Fruit fly (Drosophila melanogaster) whole organism, embryonic: Measurements from ENCODE around the gene CheA75a.
A peak's percentile ranks its signal among the peaks of the same experiment; 100 is the strongest.

Experiments
- Abd-B ChIP-seq: fragments of 200-800 bp; sonication (Bioruptor generic); optimal IDR thresholded peaks from 2 replicates; lab custom pipeline; 2018; ENCODE audit warnings: missing biosample characterization, mild to moderate bottlenecking, missing genetic modification characterization, moderate library complexity
- Bdp1 ChIP-seq: fragments of 200-800 bp; sonication (Bioruptor generic); optimal IDR thresholded peaks from 3 replicates; lab custom pipeline; 2016; ENCODE audit warnings: missing biosample characterization, missing genetic modification characterization
- CG11085 ChIP-seq: fragments of 200-800 bp; sonication (Bioruptor generic); IDR thresholded peaks from 2 replicates; pipeline ENCODE4 v1.3.6; 2022; ENCODE audit warnings: missing biosample characterization, missing genetic modification characterization
- CG11093 ChIP-seq: fragments of 200-800 bp; sonication (Bioruptor generic); IDR thresholded peaks from 3 replicates; pipeline ENCODE4 v1.3.6; 2022; ENCODE audit warnings: missing biosample characterization, missing genetic modification characterization
- CG11398 ChIP-seq: fragments of 200-800 bp; sonication (Bioruptor generic); optimal IDR thresholded peaks from 2 replicates; lab custom pipeline; 2016; ENCODE audit warnings: missing biosample characterization, missing genetic modification characterization
- CG12744 ChIP-seq: fragments of 200-800 bp; sonication (Bioruptor generic); optimal IDR thresholded peaks from 2 replicates; lab custom pipeline; 2016; ENCODE audit warnings: missing biosample characterization, missing genetic modification characterization
- CG13123 ChIP-seq: fragments of 200-800 bp; sonication (Bioruptor generic); optimal IDR thresholded peaks from 2 replicates; lab custom pipeline; 2016; ENCODE audit warnings: missing biosample characterization, missing genetic modification characterization
- CG13775 ChIP-seq: fragments of 200-800 bp; sonication (Bioruptor generic); optimal IDR thresholded peaks from 3 replicates; lab custom pipeline; 2017; ENCODE audit warnings: missing biosample characterization, mild to moderate bottlenecking, missing genetic modification characterization
- CG1529 ChIP-seq: fragments of 200-800 bp; sonication (Bioruptor generic); optimal IDR thresholded peaks from 3 replicates; lab custom pipeline; 2018; ENCODE audit warnings: missing biosample characterization, missing genetic modification characterization
- CG17328 ChIP-seq: fragments of 200-800 bp; sonication (Bioruptor generic); IDR thresholded peaks from 2 replicates; pipeline ENCODE4 v1.3.6; 2022; ENCODE audit warnings: missing biosample characterization, missing genetic modification characterization
- CG18262 ChIP-seq: fragments of 200-800 bp; optimal IDR thresholded peaks from 3 replicates; lab custom pipeline; 2019; ENCODE audit warnings: missing biosample characterization, mild to moderate bottlenecking, missing genetic modification characterization, moderate library complexity
- CG18599 ChIP-seq: fragments of 200-800 bp; sonication (Bioruptor generic); optimal IDR thresholded peaks from 3 replicates; lab custom pipeline; 2017; ENCODE audit warnings: missing biosample characterization, missing genetic modification characterization, mild to moderate bottlenecking, moderate library complexity, missing genetic modification reagents
- CG33557 ChIP-seq: fragments of 200-800 bp; sonication (Bioruptor generic); optimal IDR thresholded peaks from 2 replicates; lab custom pipeline; 2019; ENCODE audit warnings: missing biosample characterization, mild to moderate bottlenecking, missing genetic modification characterization, moderate library complexity
- CG7839 ChIP-seq: fragments of 200-800 bp; sonication (Bioruptor generic); optimal IDR thresholded peaks from 3 replicates; lab custom pipeline; 2018; ENCODE audit warnings: missing biosample characterization, mild to moderate bottlenecking, missing genetic modification characterization, moderate library complexity
- CG8944 ChIP-seq: fragments of 200-800 bp; sonication (Bioruptor generic); optimal IDR thresholded peaks from 3 replicates; lab custom pipeline; 2016; ENCODE audit warnings: missing biosample characterization, missing genetic modification characterization
- CG9215 ChIP-seq: fragments of 200-800 bp; sonication (Bioruptor generic); IDR thresholded peaks from 2 replicates; pipeline ENCODE4 v1.3.6; 2022; ENCODE audit warnings: missing biosample characterization, missing genetic modification characterization
- CG9727 ChIP-seq: fragments of 200-800 bp; sonication (Bioruptor generic); optimal IDR thresholded peaks from 3 replicates; lab custom pipeline; 2017; ENCODE audit warnings: missing biosample characterization, mild to moderate bottlenecking, missing genetic modification characterization
- D ChIP-seq, 2 experiments: fragments of 200-800 bp in 1 of 2; fragments of >200 bp in 1 of 2; sonication (Bioruptor generic) in 1 of 2; optimal IDR thresholded peaks; 2 replicates in 1 of 2; 3 replicates in 1 of 2; lab custom pipeline; 2017; ENCODE audit warnings: mild to moderate bottlenecking in 1 of 2, missing biosample characterization in 1 of 2, missing genetic modification characterization in 1 of 2, missing genetic modification reagents in 1 of 2
- Deaf1 ChIP-seq: fragments of 200-800 bp; optimal IDR thresholded peaks from 3 replicates; lab custom pipeline; 2019; ENCODE audit warnings: missing biosample characterization, mild to moderate bottlenecking, missing genetic modification characterization, moderate library complexity
- Dref ChIP-seq: fragments of 200-800 bp; sonication (Bioruptor generic); IDR thresholded peaks from 2 replicates; pipeline ENCODE4 v1.3.6; 2022; ENCODE audit warnings: missing biosample characterization, missing genetic modification characterization
- H15 ChIP-seq: fragments of 200-800 bp; sonication (Bioruptor generic); IDR thresholded peaks from 3 replicates; pipeline ENCODE4 v1.3.6; 2022; ENCODE audit warnings: missing biosample characterization, missing genetic modification characterization
- Hr39 ChIP-seq: fragments of >200 bp; optimal IDR thresholded peaks from 2 replicates; lab custom pipeline; 2017
- Hsf ChIP-seq: fragments of 200-800 bp; sonication (Bioruptor generic); optimal IDR thresholded peaks from 3 replicates; lab custom pipeline; 2016; ENCODE audit warnings: missing biosample characterization, missing genetic modification characterization
- Lhr ChIP-seq: fragments of 200-800 bp; sonication (Bioruptor generic); optimal IDR thresholded peaks from 3 replicates; lab custom pipeline; 2017; ENCODE audit warnings: mild to moderate bottlenecking, missing biosample characterization, missing genetic modification reagents, missing genetic modification characterization
- Meics ChIP-seq: fragments of 200-800 bp; sonication (Bioruptor generic); optimal IDR thresholded peaks from 2 replicates; lab custom pipeline; 2017; ENCODE audit warnings: missing biosample characterization, mild to moderate bottlenecking, missing genetic modification characterization
- Neu2 ChIP-seq: fragments of 200-800 bp; sonication (Bioruptor generic); optimal IDR thresholded peaks from 3 replicates; lab custom pipeline; 2016; ENCODE audit warnings: missing biosample characterization, missing genetic modification characterization, borderline replicate concordance
- NfI ChIP-seq: fragments of 200-800 bp; sonication (Bioruptor generic); optimal IDR thresholded peaks from 3 replicates; lab custom pipeline; 2018; ENCODE audit warnings: missing biosample characterization, mild to moderate bottlenecking, missing genetic modification characterization, moderate library complexity
- Ssrp ChIP-seq: fragments of 200-800 bp; sonication (Bioruptor generic); optimal IDR thresholded peaks from 2 replicates; lab custom pipeline; 2018; ENCODE audit warnings: missing biosample characterization, mild to moderate bottlenecking, missing genetic modification characterization, moderate library complexity
- TFAM ChIP-seq: fragments of 200-800 bp; sonication (Bioruptor generic); optimal IDR thresholded peaks from 2 replicates; lab custom pipeline; 2017; ENCODE audit warnings: missing biosample characterization, missing genetic modification characterization, inconsistent platforms
- az2 ChIP-seq: fragments of 200-800 bp; sonication (Bioruptor generic); optimal IDR thresholded peaks from 3 replicates; lab custom pipeline; 2016; ENCODE audit warnings: missing biosample characterization, missing genetic modification characterization
- bcd ChIP-seq: fragments of 200-800 bp; sonication (Bioruptor generic); optimal IDR thresholded peaks from 2 replicates; lab custom pipeline; 2017; ENCODE audit warnings: missing biosample characterization, mild to moderate bottlenecking, missing genetic modification characterization
- bsh ChIP-seq, 2 experiments: fragments of 200-800 bp; sonication (Bioruptor generic); optimal IDR thresholded peaks; 2 replicates each; lab custom pipeline; 2017 to 2018; ENCODE audit warnings: mild to moderate bottlenecking in 2 of 2, missing biosample characterization in 2 of 2, missing genetic modification characterization in 2 of 2, moderate library complexity in 1 of 2
- ci ChIP-seq: fragments of 200-800 bp; sonication (Bioruptor generic); IDR thresholded peaks from 3 replicates; pipeline ENCODE4 v1.3.6; 2022; ENCODE audit warnings: missing biosample characterization, missing genetic modification characterization
- dysf ChIP-seq: fragments of 200-800 bp; sonication (Bioruptor generic); IDR thresholded peaks from 3 replicates; pipeline ENCODE4 v1.3.6; 2022; ENCODE audit warnings: missing biosample characterization, missing genetic modification characterization
- esg ChIP-seq: fragments of 200-800 bp; sonication (Bioruptor generic); conservative IDR thresholded peaks from 2 replicates; pipeline ENCODE4 v1.3.6; 2022; ENCODE audit warnings: missing biosample characterization, missing genetic modification characterization
- gcm ChIP-seq: fragments of 200-800 bp; sonication (Bioruptor generic); optimal IDR thresholded peaks from 2 replicates; lab custom pipeline; 2019; ENCODE audit warnings: missing biosample characterization, mild to moderate bottlenecking, missing genetic modification characterization, moderate library complexity
- kah ChIP-seq: fragments of 200-800 bp; sonication (Bioruptor generic); optimal IDR thresholded peaks from 2 replicates; lab custom pipeline; 2018; ENCODE audit warnings: missing biosample characterization, mild to moderate bottlenecking, missing genetic modification characterization
- maf-S ChIP-seq: fragments of 200-800 bp; sonication (Bioruptor generic); optimal IDR thresholded peaks from 2 replicates; lab custom pipeline; 2016; ENCODE audit warnings: missing biosample characterization, missing genetic modification characterization
- nmo ChIP-seq: fragments of 200-800 bp; sonication (Bioruptor generic); optimal IDR thresholded peaks from 2 replicates; lab custom pipeline; 2018; ENCODE audit warnings: missing biosample characterization, mild to moderate bottlenecking, missing genetic modification characterization, moderate library complexity
- org-1 ChIP-seq: fragments of 200-800 bp; sonication (Bioruptor generic); optimal IDR thresholded peaks from 2 replicates; lab custom pipeline; 2017; ENCODE audit warnings: missing biosample characterization, missing genetic modification characterization
- otp ChIP-seq: fragments of 200-800 bp; sonication (Bioruptor generic); IDR thresholded peaks from 3 replicates; pipeline ENCODE4, ENCODE4 v1.3.6; 2022; ENCODE audit warnings: missing biosample characterization, missing genetic modification characterization
- peb ChIP-seq: fragments of 200-800 bp; sonication (Bioruptor generic); IDR thresholded peaks from 2 replicates; pipeline ENCODE4 v1.3.6; 2022; ENCODE audit warnings: missing biosample characterization, missing genetic modification characterization
- phol ChIP-seq: fragments of 200-800 bp; sonication (Bioruptor generic); optimal IDR thresholded peaks from 3 replicates; lab custom pipeline; 2018; ENCODE audit warnings: missing biosample characterization, mild to moderate bottlenecking, missing genetic modification characterization, moderate library complexity
- rib ChIP-seq: fragments of 200-800 bp; sonication (Bioruptor generic); IDR thresholded peaks from 2 replicates; pipeline ENCODE4 v1.3.6; 2022; ENCODE audit warnings: missing biosample characterization, missing genetic modification characterization
- sc ChIP-seq, 3 experiments: fragments of >200 bp in 2 of 3; fragments of 200-800 bp in 1 of 3; sonication (Bioruptor generic) in 1 of 3; optimal IDR thresholded peaks; 2 replicates in 2 of 3; 3 replicates in 1 of 3; lab custom pipeline; 2017; ENCODE audit warnings: mild to moderate bottlenecking in 1 of 3, missing biosample characterization in 1 of 3, missing genetic modification characterization in 1 of 3, missing genetic modification reagents in 1 of 3
- tap ChIP-seq: fragments of 200-800 bp; optimal IDR thresholded peaks from 3 replicates; lab custom pipeline; 2019; ENCODE audit warnings: missing biosample characterization, mild to moderate bottlenecking, missing genetic modification characterization, moderate library complexity
- trh ChIP-seq: fragments of 200-800 bp; sonication (Bioruptor generic); optimal IDR thresholded peaks from 2 replicates; lab custom pipeline; 2016; ENCODE audit warnings: missing biosample characterization, missing genetic modification characterization
- ttk ChIP-seq: fragments of 200-800 bp; sonication (Bioruptor generic); IDR thresholded peaks from 2 replicates; pipeline ENCODE4 v2.1.2; 2022; ENCODE audit warnings: missing biosample characterization, missing genetic modification characterization
- zfh1 ChIP-seq: fragments of 200-800 bp; sonication (Bioruptor generic); IDR thresholded peaks from 3 replicates; pipeline ENCODE4 v1.3.6; 2022; ENCODE audit warnings: missing biosample characterization, missing genetic modification characterization

The CheA75a gene

DNA sequence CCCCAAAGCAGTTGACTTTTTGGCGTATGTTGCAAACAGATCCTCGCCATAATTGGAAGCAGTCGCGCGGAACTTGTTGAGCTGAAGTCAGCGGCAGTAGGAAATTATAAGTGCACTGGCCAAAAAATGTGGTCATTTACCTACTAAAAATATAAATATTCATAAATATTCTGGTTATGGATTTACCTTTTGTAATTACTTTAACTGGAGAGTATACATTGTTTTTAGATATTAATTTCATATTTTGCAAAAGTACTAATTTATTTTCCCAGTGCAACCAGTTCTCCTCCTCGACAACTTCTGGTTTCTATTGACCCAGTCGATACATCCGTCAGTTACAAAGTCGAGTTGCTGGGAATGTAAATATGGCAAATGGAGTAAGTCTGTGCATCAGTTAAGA lies 28.5 kb upstream of the CheA75a start (continued):
- 0 out of 2 replicates have a peak, but pooled peaks have one; percentile 7 for TF ChIP-seq peb (GFP tag; lab: Robert Waterston, UW)
- no peak for TF ChIP-seq CG11085 (GFP tag; lab: Robert Waterston, UW)
- peak; percentile 55 for TF ChIP-seq nmo (GFP tag; lab: Kevin White, UChicago)
- TF ChIP-seq CG9727 (GFP tag; lab: Kevin White, UChicago): peak; percentile 65
- no peak for TF ChIP-seq TFAM
- peak; percentile 25 for TF ChIP-seq bcd (GFP tag; lab: Kevin White, UChicago)
- TF ChIP-seq H15 (GFP tag; lab: Robert Waterston, UW): no peak
- TF ChIP-seq ci (GFP tag; lab: Robert Waterston, UW): 0 out of 3 replicates have a peak, but pooled peaks have one; percentile 29
- TF ChIP-seq maf-S (GFP tag; lab: Kevin White, UChicago): no peak
- peak; percentile 37 for TF ChIP-seq Abd-B (GFP tag; lab: Kevin White, UChicago)
- TF ChIP-seq Lhr (GFP tag; lab: Kevin White, UChicago): peak; percentile 9
- peak; percentile 46; the same call in 1 of the 2 replicates for TF ChIP-seq CG17328 (GFP tag; lab: Robert Waterston, UW)
- no peak for TF ChIP-seq Hsf (GFP tag; lab: Kevin White, UChicago)
- no peak for TF ChIP-seq Hr39 (lab: Kevin White, UChicago)
- TF ChIP-seq trh (GFP tag; lab: Kevin White, UChicago): no peak
- TF ChIP-seq tap (tag; lab: Kevin White, UChicago): no peak
- peak; percentile 22; the same call in 1 of the 2 replicates for TF ChIP-seq esg (GFP tag; lab: Robert Waterston, UW)
- peak; percentile 37 for TF ChIP-seq az2
- TF ChIP-seq Bdp1 (GFP tag; lab: Kevin White, UChicago): no peak
- TF ChIP-seq dysf: no peak
- TF ChIP-seq CG18599: no peak
- TF ChIP-seq CG33557 (GFP tag; lab: Kevin White, UChicago): no peak
- TF ChIP-seq org-1: no peak
- no peak for TF ChIP-seq otp (GFP tag; lab: Robert Waterston, UW)
- no peak for TF ChIP-seq CG12744
- TF ChIP-seq CG8944 (GFP tag; lab: Kevin White, UChicago): no peak
- no peak for TF ChIP-seq Neu2 (GFP tag; lab: Kevin White, UChicago)
- no peak for TF ChIP-seq gcm (GFP tag; lab: Kevin White, UChicago)
- no peak for TF ChIP-seq D (optimal IDR thresholded peaks at IDR 0.05; lab: Kevin White, UChicago)
- peak; percentile 26 for TF ChIP-seq D (GFP tag; optimal IDR thresholded peaks at IDR 0.05; lab: Kevin White, UChicago)
- no peak for TF ChIP-seq CG11093 (GFP tag; lab: Robert Waterston, UW)
- no peak for TF ChIP-seq CG1529
- peak; percentile 68 for TF ChIP-seq CG18262 (tag; lab: Kevin White, UChicago)
- no peak for TF ChIP-seq CG9215 (GFP tag; lab: Robert Waterston, UW)

DNA sequence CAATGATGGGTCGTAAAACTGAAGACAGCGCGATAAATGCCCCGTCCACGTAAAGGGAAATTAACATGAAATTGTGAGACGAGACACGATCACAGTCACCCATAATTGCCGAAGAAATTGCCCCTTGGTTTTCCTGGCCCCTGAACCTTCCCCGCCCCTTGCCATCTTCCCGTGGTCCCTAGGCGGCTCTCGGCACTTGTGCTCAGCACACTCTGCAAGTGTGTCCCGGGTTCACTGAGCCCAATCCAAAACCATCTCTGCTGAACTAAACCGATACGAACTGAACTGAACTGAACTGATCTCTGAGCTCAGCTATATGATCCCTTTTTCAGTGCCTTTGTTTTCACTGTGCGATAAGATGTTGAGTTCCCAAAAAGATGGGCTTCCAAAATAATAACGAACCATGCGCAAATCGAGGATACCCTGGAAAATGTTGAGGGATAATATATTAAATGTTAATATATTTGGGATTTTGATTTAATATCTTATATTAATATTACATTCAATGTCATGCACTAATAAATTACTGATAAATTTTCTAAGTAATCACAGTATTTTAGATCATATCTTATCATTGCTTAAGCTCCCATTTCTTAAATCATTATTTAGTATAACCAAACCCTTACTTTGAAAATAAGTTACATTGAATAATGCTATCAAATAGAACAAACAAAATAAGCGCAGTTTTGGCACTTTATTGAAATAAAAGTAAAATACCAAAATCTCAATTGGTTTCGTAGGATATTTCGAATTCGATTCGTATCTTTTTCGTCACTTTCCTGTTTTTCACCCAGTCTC lies 27.1 kb upstream of the CheA75a start:
- TF ChIP-seq rib (0 out of 2 replicates have a peak, but pooled peaks have one; percentile 30), zfh1 (GFP tag; lab: Robert Waterston, UW) (0 out of 3 replicates have a peak, but pooled peaks have one; percentile 31), maf-S (GFP tag; lab: Kevin White, UChicago) (no peak), Dref (no peak), ttk (GFP tag; lab: Robert Waterston, UW) (no peak), phol (tag; lab: Kevin White, UChicago) (peak; percentile 49), NfI (GFP tag; lab: Kevin White, UChicago) (no peak), Meics (no peak), sc (optimal IDR thresholded peaks at IDR 0.05; lab: Kevin White, UChicago) (no peak), sc (GFP tag; optimal IDR thresholded peaks at IDR 0.05; lab: Kevin White, UChicago) (peak; percentile 15), CG13123 (no peak), nmo (GFP tag; lab: Kevin White, UChicago) (peak; percentile 65), Deaf1 (tag; lab: Kevin White, UChicago) (no peak), CG18262 (tag; lab: Kevin White, UChicago) (peak; percentile 70), Ssrp (peak; percentile 35), CG7839 (peak; percentile 27), CG13775 (GFP tag; lab: Kevin White, UChicago) (peak; percentile 15), bsh (GFP tag; optimal IDR thresholded peaks at IDR 0.05; lab: Kevin White, UChicago) (peak in 1 of 2 experiments; percentile 4), CG11398 (no peak), kah (GFP tag; lab: Kevin White, UChicago) (no peak)
